Fruit fly (Drosophila melanogaster) ovary, adult (tissue): ENCODE data around the gene mod.

Experiments used
- CG17801 ChIP-seq: fragments of 200-800 bp; optimal IDR thresholded peaks from 2 replicates; lab custom pipeline; 2019; ENCODE audit warnings: missing biosample characterization, mild to moderate bottlenecking, missing genetic modification characterization, moderate library complexity; ENCODE audit not compliant: partially characterized antibody

Gene mod

DNA sequence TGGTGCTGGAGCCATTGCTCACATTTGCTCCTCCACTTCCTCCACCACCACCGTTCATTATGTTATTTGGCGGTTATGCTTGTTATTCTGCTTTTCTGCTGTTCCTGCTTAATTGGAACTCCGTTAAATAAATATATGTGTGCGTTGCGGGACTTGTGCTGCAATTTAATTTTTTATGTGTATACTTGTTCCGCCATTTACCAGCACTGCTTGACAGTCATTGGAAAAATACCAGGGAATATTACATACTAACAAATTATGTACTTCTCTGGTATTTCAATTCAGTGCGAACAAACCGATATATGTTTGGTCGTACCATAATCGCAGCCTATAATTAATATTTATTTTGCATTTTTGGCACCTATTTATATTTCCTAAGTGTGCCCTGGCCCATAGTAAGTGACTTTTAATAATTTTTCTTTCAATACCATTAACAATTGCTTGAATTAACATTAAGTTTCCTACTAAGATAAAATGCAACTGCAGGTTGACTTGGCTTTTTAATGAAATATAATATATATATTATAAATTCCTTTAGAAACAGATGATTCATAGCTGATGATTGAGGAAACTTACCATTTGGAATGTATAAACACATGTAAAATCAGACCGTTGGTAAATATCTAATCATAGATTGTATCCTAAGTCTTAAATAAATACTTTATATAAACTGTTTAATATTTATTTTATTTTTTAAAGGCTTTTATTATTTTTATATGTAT is at the start of gene mod, which contains the start of gene krz:
mod (plus strand) TSS at position 279 of the 722 bp plus-strand sequence.
krz (minus strand) TSS at position 212 of the 722 bp plus-strand sequence.
- peak; percentile 46 for TF ChIP-seq CG17801

DNA sequence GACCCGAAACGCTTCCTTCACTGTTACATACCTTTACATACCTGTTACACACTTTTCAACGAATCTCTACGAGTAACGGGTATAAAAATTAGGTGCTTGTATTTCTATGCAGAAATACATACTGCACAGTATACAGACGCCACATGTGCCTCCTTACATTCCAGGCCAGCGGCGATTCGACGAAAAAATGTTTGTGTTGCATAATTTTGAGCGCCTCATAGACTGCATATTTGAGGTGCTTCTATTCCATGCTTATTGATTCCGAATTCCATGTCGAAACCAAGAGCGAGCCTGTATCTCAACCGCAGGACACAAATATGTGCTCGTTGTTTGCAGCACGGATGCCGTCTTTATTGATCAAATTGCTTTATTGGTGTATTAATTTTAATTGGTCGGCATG is 45.5 kb upstream of the mod start:
- no peak for TF ChIP-seq CG17801

DNA sequence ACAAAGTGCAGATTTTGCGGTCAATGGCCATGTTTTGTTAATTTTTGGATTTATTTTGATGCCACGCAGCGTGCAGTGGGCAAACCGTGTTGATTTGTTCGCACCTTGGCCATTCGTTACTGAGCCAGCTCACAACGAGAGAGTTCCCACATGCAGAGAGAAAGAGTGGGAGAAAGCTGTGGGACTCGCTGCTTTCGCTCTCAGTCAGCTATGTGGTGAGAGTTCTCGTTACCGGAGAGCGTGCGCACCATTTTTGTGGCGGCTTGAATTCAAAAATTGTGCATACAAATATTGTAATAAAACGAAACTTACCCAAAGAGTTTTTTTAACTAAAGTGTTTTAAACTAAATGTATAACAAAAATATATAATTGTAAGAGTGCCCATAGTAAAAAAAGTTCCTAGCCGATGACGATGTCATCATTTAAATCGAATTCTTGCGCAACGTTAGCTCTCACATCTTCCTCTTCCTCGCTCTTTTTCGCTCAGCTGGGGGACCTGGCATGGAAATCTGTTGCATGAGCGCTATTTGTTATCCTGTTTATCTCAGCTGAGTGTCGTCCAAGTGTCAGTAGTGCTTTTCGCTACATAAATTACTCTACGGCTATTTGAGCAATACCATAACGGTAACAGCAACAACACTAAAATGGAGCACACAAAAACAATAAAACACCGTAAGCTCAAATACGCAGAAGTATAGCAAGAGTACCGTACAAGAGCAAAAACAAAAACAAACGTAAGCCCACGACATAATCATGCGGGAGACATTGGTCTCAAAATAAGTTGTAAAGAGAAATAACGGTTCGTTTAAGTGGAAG is 36.3 kb upstream of the mod start, which contains the start of gene heph:
heph (minus strand) TSS at position 121 of the 816 bp plus-strand sequence.
- TF ChIP-seq CG17801 = no peak

DNA sequence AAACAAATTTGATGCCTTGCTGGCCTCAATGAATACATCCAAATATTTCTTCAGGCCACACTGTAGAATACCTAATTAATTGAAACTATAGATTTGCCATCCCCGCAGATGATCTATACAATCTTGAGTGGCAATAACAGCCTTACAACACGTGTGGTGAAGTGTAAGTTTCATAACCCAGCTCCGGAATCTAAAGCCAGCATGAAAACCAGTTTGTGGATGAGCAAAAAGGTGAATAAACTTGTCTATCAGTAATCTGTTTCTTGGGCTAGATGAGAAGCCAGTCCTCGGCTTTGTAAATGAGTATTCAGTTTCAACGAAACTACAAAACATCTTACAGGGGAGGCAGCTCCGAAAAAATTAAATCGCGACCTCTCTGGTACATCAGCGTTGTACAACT is 29.8 kb upstream of the mod start:
- no peak for TF ChIP-seq CG17801

DNA sequence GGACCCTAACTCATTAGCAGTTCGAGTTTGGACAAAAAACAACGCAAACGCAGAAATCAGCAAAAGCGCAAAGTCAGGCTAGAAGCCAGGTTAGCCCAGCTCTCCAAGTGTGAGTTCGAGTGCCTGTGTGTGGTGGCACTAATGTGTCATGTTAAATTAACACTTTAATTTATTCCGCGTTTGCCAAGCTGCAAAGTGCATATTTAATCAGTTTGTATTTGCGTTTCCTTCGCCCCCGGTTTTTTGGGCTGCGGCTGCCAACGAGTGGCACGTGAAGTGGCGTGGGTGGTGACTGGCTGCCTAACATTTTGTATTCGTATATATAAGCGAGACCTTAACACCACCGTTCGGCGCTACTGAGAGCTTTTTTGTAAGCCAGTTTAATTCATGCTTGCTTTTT is 22.7 kb upstream of the mod start:
- TF ChIP-seq CG17801 = no peak

DNA sequence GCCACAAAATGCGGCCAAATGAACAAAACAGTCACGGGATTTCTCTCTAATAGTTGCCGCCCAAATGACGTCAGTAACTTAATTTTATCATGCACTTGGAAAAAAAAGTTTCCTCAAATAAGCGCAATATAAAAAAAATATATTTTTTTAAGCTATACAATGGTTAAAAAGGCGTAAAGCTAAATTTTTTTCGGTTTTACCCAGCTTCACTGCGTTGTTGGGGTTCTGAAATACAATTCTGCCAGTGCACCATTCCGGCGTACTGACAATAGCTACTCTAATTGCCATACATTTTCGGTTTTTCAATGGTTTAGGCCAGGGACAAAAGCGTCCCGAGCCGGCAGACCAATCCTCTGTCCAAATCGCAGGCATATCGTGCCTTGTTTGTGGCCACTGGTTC is 19.0 kb upstream of the mod start:
- no peak for TF ChIP-seq CG17801

DNA sequence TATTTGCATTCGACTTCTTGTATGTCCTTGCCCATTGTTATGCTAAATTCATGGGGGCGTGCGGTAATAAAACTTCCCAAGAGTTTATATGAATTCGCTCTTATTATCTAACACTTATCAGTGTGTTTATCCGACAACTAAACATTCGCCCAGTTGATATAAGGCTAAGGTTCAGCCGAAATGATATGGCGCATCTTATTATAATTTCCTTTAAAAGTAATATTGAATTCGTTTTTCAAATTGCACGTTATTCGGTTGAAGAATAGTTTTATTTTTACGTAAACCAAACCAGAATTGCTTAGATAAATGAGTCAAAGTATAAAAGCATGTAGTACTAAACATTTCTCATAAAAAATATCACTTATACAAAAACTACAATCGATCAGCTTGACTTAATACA is 13.8 kb upstream of the mod start, which contains the start of gene Pos:
Pos (plus strand) TSS at position 301 of the 400 bp plus-strand sequence.
- no peak for TF ChIP-seq CG17801

DNA sequence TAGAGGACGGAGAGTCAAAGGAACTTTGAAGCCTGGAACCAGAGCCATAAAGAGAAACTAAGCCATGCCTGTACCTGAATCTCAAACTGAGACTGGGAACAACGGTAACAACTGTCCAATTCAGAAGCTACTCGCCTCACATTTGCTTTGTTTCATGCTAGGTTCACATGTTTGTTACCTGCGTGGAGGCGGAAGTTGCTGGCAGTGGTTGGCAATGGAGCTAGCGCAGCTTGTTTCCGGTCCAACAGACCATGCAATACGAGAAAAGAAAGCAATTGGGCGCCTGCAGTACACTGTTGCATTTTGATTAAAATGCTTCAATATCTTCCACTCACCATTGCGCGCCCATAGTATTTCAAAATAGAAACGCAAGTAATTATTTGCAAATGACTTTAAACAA is 8.1 kb upstream of the mod start:
- no peak for TF ChIP-seq CG17801

DNA sequence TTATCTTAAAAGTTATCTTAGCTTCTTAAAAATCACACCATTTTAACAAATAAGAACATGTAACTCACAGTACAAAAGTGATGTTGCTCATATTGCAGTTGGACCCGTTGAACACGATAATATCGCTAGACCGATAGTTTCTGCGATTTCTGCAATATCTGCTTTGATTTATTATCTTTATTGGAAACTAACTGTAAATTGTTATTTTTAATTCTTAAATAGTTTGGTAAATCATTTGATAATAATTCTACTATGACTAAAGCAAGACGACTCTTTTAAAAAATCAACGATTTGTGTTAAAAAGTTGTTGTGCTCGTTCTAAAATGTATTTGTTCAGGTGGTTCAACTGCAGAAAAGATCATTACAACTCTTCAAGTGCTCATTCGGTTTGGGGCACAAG is 5.2 kb upstream of the mod start:
- no peak for TF ChIP-seq CG17801

DNA sequence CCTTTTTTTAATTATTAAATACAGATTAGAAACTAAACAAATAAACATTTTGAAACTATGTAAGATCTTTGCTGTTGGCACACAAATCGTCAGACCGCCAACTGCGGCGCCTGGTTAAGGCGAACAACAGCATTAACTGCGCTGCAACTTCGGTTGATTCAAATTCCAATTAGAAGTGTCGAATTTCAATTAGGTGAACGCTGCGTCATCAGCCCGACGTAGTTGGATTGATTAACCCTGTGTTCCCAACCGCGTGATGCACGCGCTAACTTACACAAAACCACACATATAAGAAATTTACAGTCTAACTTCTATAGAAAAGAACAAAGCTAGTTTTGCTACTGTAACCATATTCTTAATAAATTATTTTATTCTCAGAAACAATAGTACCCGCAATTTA is 1.2 kb upstream of the mod start:
- TF ChIP-seq CG17801 = peak; percentile 44

DNA sequence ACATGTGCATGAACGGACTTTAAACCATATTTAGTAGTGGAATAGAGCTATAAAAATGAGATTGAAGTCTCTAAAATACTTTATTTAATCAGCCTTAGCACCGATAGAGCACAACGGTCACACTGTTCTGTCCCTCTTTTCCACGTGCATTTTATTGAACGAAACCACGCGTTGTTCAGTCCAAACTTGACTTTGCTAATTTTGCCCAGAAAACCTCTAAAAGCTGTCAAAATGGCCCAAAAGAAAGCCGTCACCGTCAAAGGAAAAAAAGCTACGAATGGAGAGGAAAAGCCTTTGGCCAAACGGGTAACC is 600 bp downstream of the mod start:
- no peak for TF ChIP-seq CG17801

DNA sequence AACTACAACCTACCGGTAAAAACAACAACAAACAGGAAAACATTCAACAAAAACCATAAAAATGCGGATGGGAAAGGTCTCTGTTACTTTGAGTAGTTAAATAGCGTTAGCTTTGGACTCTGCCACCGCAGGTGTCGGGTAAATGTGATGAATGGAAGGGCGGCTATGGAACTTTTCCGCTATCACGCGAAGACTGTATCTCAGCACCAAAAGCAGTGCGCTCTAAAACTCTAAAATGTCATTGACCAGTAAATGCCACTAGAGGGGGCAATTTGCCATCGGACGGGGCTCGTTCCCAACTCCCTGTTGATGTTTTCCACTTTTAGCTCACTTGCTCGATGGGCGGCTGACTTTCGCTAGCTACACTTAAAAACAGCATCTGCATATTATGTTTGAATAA is 8.4 kb downstream of the mod start:
- no peak for TF ChIP-seq CG17801

DNA sequence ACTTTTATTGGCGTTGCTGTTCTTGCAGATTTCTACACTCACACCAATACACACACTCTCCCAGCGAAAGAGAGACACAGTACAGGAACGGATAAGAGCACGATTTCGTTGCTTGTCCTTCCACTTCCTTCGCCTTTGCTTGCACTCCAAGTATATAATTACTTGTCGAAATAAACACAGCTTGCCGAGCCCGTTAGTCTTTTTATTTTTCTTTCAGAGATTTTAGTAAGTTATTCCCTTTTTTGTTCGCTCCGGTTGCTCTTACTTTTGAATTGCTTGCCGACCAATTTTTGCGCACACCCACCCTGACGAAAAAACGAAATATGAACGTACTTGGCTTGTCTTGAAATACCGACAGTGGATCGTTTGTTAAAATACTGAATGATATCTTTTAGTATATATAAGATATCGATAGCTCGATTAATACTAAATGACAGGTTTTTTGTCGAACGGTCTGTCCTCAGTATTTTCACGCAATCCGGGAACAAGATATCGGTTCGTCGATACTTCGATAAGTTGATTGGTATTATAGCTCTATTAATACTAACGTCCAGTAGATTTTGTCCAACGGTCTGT is 16.3 kb downstream of the mod start, which contains the start of gene Map205:
Map205 (minus strand) TSS at position 332 of the 576 bp plus-strand sequence.
- peak; percentile 45 for TF ChIP-seq CG17801
